Fruit fly (Drosophila melanogaster): Measurements from ENCODE around the gene CG14834.

Gene CG14834

dm6 chr3L:7371290-7371689 lies 24.4 kb upstream of the CG14834 start (continued):
- TF ChIP-seq CG1024 (GFP tag; IDR thresholded peaks at IDR 0.05): no peak
- TF ChIP-seq Abd-B (GFP tag; optimal IDR thresholded peaks at IDR 0.05): no peak
- TF ChIP-seq abd-A (tag; optimal IDR thresholded peaks at IDR 0.05): no peak
- TF ChIP-seq CG2199 (GFP tag; IDR thresholded peaks at IDR 0.05): 0 out of 3 replicates have a peak, but pooled peaks have one; percentile 22
- no peak for TF ChIP-seq tap (tag; optimal IDR thresholded peaks at IDR 0.05)
- no peak for TF ChIP-seq lov (optimal IDR thresholded peaks at IDR 0.05)
- no peak for TF ChIP-seq lov (GFP tag; IDR thresholded peaks at IDR 0.05)
- no peak for TF ChIP-seq CG7839 (tag; optimal IDR thresholded peaks at IDR 0.05)
- no peak for TF ChIP-seq Optix (GFP tag; IDR thresholded peaks at IDR 0.05)
- TF ChIP-seq CG12744 (GFP tag; optimal IDR thresholded peaks at IDR 0.05): no peak
- TF ChIP-seq CG12104 (GFP tag; optimal IDR thresholded peaks at IDR 0.05): no peak
- TF ChIP-seq CG14050 (GFP tag; IDR thresholded peaks at IDR 0.05): no peak
- no peak for TF ChIP-seq nmo (GFP tag; optimal IDR thresholded peaks at IDR 0.05)
- TF ChIP-seq Eip74EF (GFP tag; optimal IDR thresholded peaks at IDR 0.05): no peak
- TF ChIP-seq CG8765 (GFP tag; IDR thresholded peaks at IDR 0.05): no peak

DNA sequence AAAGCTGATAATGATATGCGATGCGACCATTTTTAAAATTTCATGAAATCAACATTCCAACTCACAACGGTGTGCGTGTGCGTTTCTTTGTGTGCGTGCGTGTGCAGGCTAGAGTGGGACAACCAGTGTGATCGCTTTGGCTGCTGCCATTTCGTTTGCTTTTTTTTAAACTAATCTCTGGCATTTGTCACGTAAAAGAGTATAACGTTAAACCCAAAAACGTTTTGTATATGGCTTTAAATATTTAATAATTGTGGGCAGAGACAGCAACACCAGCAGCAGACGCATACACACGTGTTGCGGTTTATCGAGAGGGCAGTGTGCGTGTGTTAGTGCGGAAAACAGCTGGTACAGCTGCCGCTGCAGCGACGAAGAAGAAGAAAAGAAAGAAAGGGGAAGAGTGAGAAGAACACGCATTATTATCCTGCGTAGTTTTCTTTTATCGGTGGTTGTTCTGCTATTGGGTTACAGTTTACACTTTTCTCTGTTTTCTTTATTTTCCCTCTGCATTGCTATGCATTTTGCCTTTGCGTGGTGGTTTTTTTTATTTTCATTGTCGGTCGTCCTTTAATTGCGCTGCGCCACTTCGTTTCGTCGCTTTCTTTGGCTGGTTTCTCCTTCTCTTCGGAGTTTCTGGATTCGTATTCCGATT lies 23.4 kb upstream of the CG14834 start:
- TF ChIP-seq knrl (GFP tag; IDR thresholded peaks at IDR 0.05; ENCODE audit: partially characterized antibody) (0 out of 3 replicates have a peak, but pooled peaks have one; percentile 21), so (GFP tag; IDR thresholded peaks at IDR 0.05) (peak; percentile 31; the same call in 1 of the 3 replicates), CG7987 (GFP tag; optimal IDR thresholded peaks at IDR 0.05) (peak; percentile 22), CG34422 (GFP tag; IDR thresholded peaks at IDR 0.05) (peak; percentile 50; the same call in 1 of the 3 replicates), CG17328 (GFP tag; IDR thresholded peaks at IDR 0.05) (no peak), cwo (GFP tag; optimal IDR thresholded peaks at IDR 0.05) (peak; percentile 19), Dll (GFP tag; IDR thresholded peaks at IDR 0.05; ENCODE audit: partially characterized antibody) (0 out of 4 replicates have a peak, but pooled peaks have one; percentile 21), exex (tag; optimal IDR thresholded peaks at IDR 0.05) (peak; percentile 5), CG2712 (tag; optimal IDR thresholded peaks at IDR 0.05) (peak; percentile 12), insv (GFP tag; optimal IDR thresholded peaks at IDR 0.05) (peak in 1 of 2 experiments; percentile 11), YL-1 (GFP tag; optimal IDR thresholded peaks at IDR 0.05) (peak; percentile 93), her (GFP tag; optimal IDR thresholded peaks at IDR 0.05) (no peak), pho (GFP tag; optimal IDR thresholded peaks at IDR 0.05) (no peak), CG15269 (tag; optimal IDR thresholded peaks at IDR 0.05) (no peak), CG7271 (tag; optimal IDR thresholded peaks at IDR 0.05) (no peak), Kr (GFP tag; optimal IDR thresholded peaks at IDR 0.05) (peak; percentile 47), CG9437 (GFP tag; optimal IDR thresholded peaks at IDR 0.05) (peak; percentile 93), CG4328 (GFP tag; optimal IDR thresholded peaks at IDR 0.05) (no peak), pzg (GFP tag; optimal IDR thresholded peaks at IDR 0.05) (peak; percentile 12), CG10979 (tag; optimal IDR thresholded peaks at IDR 0.05) (peak; percentile 10), dimm (GFP tag; IDR thresholded peaks at IDR 0.05) (no peak), sqz (GFP tag; optimal IDR thresholded peaks at IDR 0.05) (peak; percentile 31), CG13287 (GFP tag; IDR thresholded peaks at IDR 0.05; ENCODE audit: partially characterized antibody) (peak; percentile 21; the same call in 1 of the 2 replicates), lab (GFP tag; optimal IDR thresholded peaks at IDR 0.05) (peak; percentile 18), Drgx (GFP tag; IDR thresholded peaks at IDR 0.05) (no peak), cg (GFP tag; optimal IDR thresholded peaks at IDR 0.05) (peak; percentile 99), lola (GFP tag; optimal IDR thresholded peaks at IDR 0.05) (peak in 1 of 3 experiments; percentile 18), NC2β (GFP tag; optimal IDR thresholded peaks at IDR 0.05) (no peak), Deaf1 (tag; optimal IDR thresholded peaks at IDR 0.05) (peak; percentile 29), cato (GFP tag; optimal IDR thresholded peaks at IDR 0.05; ENCODE audit: borderline replicate concordance) (no peak), CG4404 (GFP tag; IDR thresholded peaks at IDR 0.05) (no peak), pros (GFP tag; optimal IDR thresholded peaks at IDR 0.05) (peak; percentile 98), CG15601 (tag; optimal IDR thresholded peaks at IDR 0.05) (no peak)
